Worm (Caenorhabditis elegans) whole organism, late embryonic: ENCODE data around the gene hsp-12.2.
A peak's percentile ranks its signal among the peaks of the same experiment; 100 is the strongest.

Experiments
- C08G9.2 ChIP-seq: sonication (generic microtip); optimal IDR thresholded peaks from 2 replicates; lab custom pipeline; 2016; ENCODE audit warnings: mild to moderate bottlenecking, missing genetic modification characterization, moderate library complexity, missing compliant biosample characterization
- C38D4.7 ChIP-seq: fragments of 200-800 bp; sonication (Bioruptor generic); optimal IDR thresholded peaks from 2 replicates; lab custom pipeline; 2018; ENCODE audit warnings: mild to moderate bottlenecking, missing genetic modification characterization, moderate library complexity, missing compliant biosample characterization
- F13H6.1 ChIP-seq: sonication (generic microtip); optimal IDR thresholded peaks from 2 replicates; lab custom pipeline; 2016; ENCODE audit warnings: missing genetic modification characterization, missing compliant biosample characterization
- K02D7.2 ChIP-seq: sonication (generic microtip); optimal IDR thresholded peaks from 2 replicates; lab custom pipeline; 2017; ENCODE audit warnings: mild to moderate bottlenecking, missing genetic modification characterization, missing compliant biosample characterization
- K09A11.1 ChIP-seq: sonication (generic microtip); optimal IDR thresholded peaks from 2 replicates; lab custom pipeline; 2017; ENCODE audit warnings: antibody characterized with exemption, mild to moderate bottlenecking, missing genetic modification characterization, missing compliant biosample characterization; ENCODE audit not compliant: insufficient read depth
- T23F11.4 ChIP-seq: fragments of 200-800 bp; sonication (Bioruptor generic); optimal IDR thresholded peaks from 2 replicates; lab custom pipeline; 2018; ENCODE audit warnings: mild to moderate bottlenecking, missing genetic modification characterization, missing compliant biosample characterization
- Y22D7AL.16 ChIP-seq: sonication (generic microtip); optimal IDR thresholded peaks from 2 replicates; lab custom pipeline; 2016; ENCODE audit warnings: missing genetic modification characterization, missing compliant biosample characterization
- ama-1 ChIP-seq: fragments of 150-350 bp; optimal IDR thresholded peaks from 2 replicates; lab custom pipeline; 2014
- ceh-14 ChIP-seq: sonication (generic microtip); optimal IDR thresholded peaks from 2 replicates; lab custom pipeline; 2016; ENCODE audit warnings: missing genotype, missing genetic modification characterization, missing compliant biosample characterization
- ceh-19 ChIP-seq: fragments of 200-800 bp; sonication (Bioruptor generic); optimal IDR thresholded peaks from 2 replicates; lab custom pipeline; 2018; ENCODE audit warnings: mild to moderate bottlenecking, missing genetic modification characterization, missing compliant biosample characterization
- ceh-2 ChIP-seq: sonication (generic microtip); optimal IDR thresholded peaks from 2 replicates; lab custom pipeline; 2016; ENCODE audit warnings: missing genotype, missing genetic modification characterization, missing compliant biosample characterization
- ceh-22 ChIP-seq: sonication (generic microtip); optimal IDR thresholded peaks from 2 replicates; lab custom pipeline; 2017; ENCODE audit warnings: missing biosample characterization, missing genetic modification characterization
- ceh-24 ChIP-seq: sonication (generic microtip); optimal IDR thresholded peaks from 2 replicates; lab custom pipeline; 2016; ENCODE audit warnings: mild to moderate bottlenecking, missing genetic modification characterization, missing compliant biosample characterization
- ceh-30 ChIP-seq: fragments of 150-350 bp; optimal IDR thresholded peaks from 2 replicates; lab custom pipeline; 2014; ENCODE audit warnings: missing biosample characterization, missing genetic modification characterization
- ceh-31 ChIP-seq: sonication (generic microtip); optimal IDR thresholded peaks from 2 replicates; lab custom pipeline; 2016; ENCODE audit warnings: missing genetic modification characterization, missing compliant biosample characterization
- ceh-34 ChIP-seq: sonication (generic microtip); optimal IDR thresholded peaks from 2 replicates; lab custom pipeline; 2016; ENCODE audit warnings: mild to moderate bottlenecking, missing genetic modification characterization, missing compliant biosample characterization
- ceh-45 ChIP-seq: fragments of 200-800 bp; sonication (Bioruptor generic); IDR thresholded peaks from 2 replicates; pipeline ENCODE4 v1.3.6; 2022; ENCODE audit warnings: missing genetic modification reagents, missing genetic modification characterization, missing compliant biosample characterization
- elt-2 ChIP-seq: sonication (generic microtip); optimal IDR thresholded peaks from 2 replicates; lab custom pipeline; 2016; ENCODE audit warnings: missing genetic modification reagents, missing genetic modification characterization, missing compliant biosample characterization
- elt-4 ChIP-seq: sonication (generic microtip); optimal IDR thresholded peaks from 2 replicates; lab custom pipeline; 2016; ENCODE audit warnings: missing genetic modification characterization, missing compliant biosample characterization
- ets-4 ChIP-seq: sonication (generic microtip); optimal IDR thresholded peaks from 2 replicates; lab custom pipeline; 2016; ENCODE audit warnings: missing genetic modification characterization, missing compliant biosample characterization
- eyg-1 ChIP-seq: sonication (generic microtip); optimal IDR thresholded peaks from 2 replicates; lab custom pipeline; 2016; ENCODE audit warnings: missing genotype, missing genetic modification characterization, missing compliant biosample characterization
- fax-1 ChIP-seq: sonication (generic microtip); optimal IDR thresholded peaks from 2 replicates; lab custom pipeline; 2016; ENCODE audit warnings: missing genotype, missing genetic modification characterization, missing compliant biosample characterization
- fkh-6 ChIP-seq: sonication (generic microtip); optimal IDR thresholded peaks from 2 replicates; lab custom pipeline; 2016; ENCODE audit warnings: missing genetic modification characterization, missing compliant biosample characterization
- gmeb-2 ChIP-seq: sonication (generic microtip); optimal IDR thresholded peaks from 2 replicates; lab custom pipeline; 2016; ENCODE audit warnings: missing genetic modification characterization, inconsistent platforms, missing compliant biosample characterization
- hlh-15 ChIP-seq: sonication (generic microtip); optimal IDR thresholded peaks from 2 replicates; lab custom pipeline; 2016; ENCODE audit warnings: missing genetic modification characterization, missing compliant biosample characterization
- hlh-30 ChIP-seq: sonication (generic microtip); optimal IDR thresholded peaks from 2 replicates; lab custom pipeline; 2017; ENCODE audit warnings: antibody characterized with exemption, missing genetic modification characterization, missing compliant biosample characterization; ENCODE audit not compliant: insufficient read depth
- hlh-6 ChIP-seq: sonication (generic microtip); optimal IDR thresholded peaks from 2 replicates; lab custom pipeline; 2016; ENCODE audit warnings: missing genotype, missing genetic modification characterization, missing compliant biosample characterization
- hlh-8 ChIP-seq: sonication (generic microtip); optimal IDR thresholded peaks from 2 replicates; lab custom pipeline; 2016; ENCODE audit warnings: missing genotype, missing genetic modification characterization, missing compliant biosample characterization
- lim-6 ChIP-seq: sonication (generic microtip); optimal IDR thresholded peaks from 2 replicates; lab custom pipeline; 2016; ENCODE audit warnings: missing genetic modification characterization, missing compliant biosample characterization
- lin-11 ChIP-seq: fragments of 200-800 bp; sonication (Bioruptor generic); optimal IDR thresholded peaks from 2 replicates; lab custom pipeline; 2018; ENCODE audit warnings: mild to moderate bottlenecking, missing genetic modification characterization, missing compliant biosample characterization
- madf-2 ChIP-seq: sonication (generic microtip); optimal IDR thresholded peaks from 2 replicates; lab custom pipeline; 2017; ENCODE audit warnings: missing genetic modification characterization, missing compliant biosample characterization
- nfya-1 ChIP-seq: sonication (generic microtip); optimal IDR thresholded peaks from 2 replicates; lab custom pipeline; 2017; ENCODE audit warnings: missing genetic modification characterization, mild to moderate bottlenecking, missing compliant biosample characterization, antibody characterized with exemption, moderate library complexity
- nhr-11 ChIP-seq: fragments of 150-350 bp; optimal IDR thresholded peaks from 2 replicates; lab custom pipeline; 2014; ENCODE audit warnings: missing biosample characterization, missing genetic modification characterization
- odd-2 ChIP-seq: sonication (generic microtip); optimal IDR thresholded peaks from 2 replicates; lab custom pipeline; 2017; ENCODE audit warnings: antibody characterized with exemption, mild to moderate bottlenecking, missing genetic modification characterization, missing compliant biosample characterization
- pha-4 ChIP-seq: fragments of 150-350 bp; optimal IDR thresholded peaks from 2 replicates; lab custom pipeline; 2018; ENCODE audit warnings: missing biosample characterization, missing genetic modification reagents, missing genetic modification characterization
- pqm-1 ChIP-seq: sonication (generic microtip); optimal IDR thresholded peaks from 2 replicates; lab custom pipeline; 2016; ENCODE audit warnings: missing genetic modification characterization, missing compliant biosample characterization
- pros-1 ChIP-seq: fragments of 150-350 bp; optimal IDR thresholded peaks from 2 replicates; lab custom pipeline; 2014; ENCODE audit warnings: missing biosample characterization, missing genetic modification reagents, missing genetic modification characterization
- sox-2 ChIP-seq: fragments of 200-800 bp; sonication (Bioruptor generic); IDR thresholded peaks from 2 replicates; pipeline ENCODE4 v1.3.6; 2022; ENCODE audit warnings: missing genetic modification reagents, missing genetic modification characterization, missing compliant biosample characterization
- sox-4 ChIP-seq: sonication (generic microtip); optimal IDR thresholded peaks from 2 replicates; lab custom pipeline; 2017; ENCODE audit warnings: mild to moderate bottlenecking, missing genetic modification characterization, inconsistent platforms, missing compliant biosample characterization
- syd-9 ChIP-seq: sonication (generic microtip); optimal IDR thresholded peaks from 2 replicates; lab custom pipeline; 2016; ENCODE audit warnings: mild to moderate bottlenecking, missing genetic modification characterization, moderate library complexity, missing compliant biosample characterization
- tbx-2 ChIP-seq: sonication (generic microtip); optimal IDR thresholded peaks from 2 replicates; lab custom pipeline; 2016; ENCODE audit warnings: missing genetic modification characterization, missing compliant biosample characterization
- tbx-7 ChIP-seq: sonication (generic microtip); optimal IDR thresholded peaks from 2 replicates; lab custom pipeline; 2016; ENCODE audit warnings: missing genotype, missing genetic modification characterization, missing compliant biosample characterization
- ttx-3 ChIP-seq: sonication (generic microtip); optimal IDR thresholded peaks from 2 replicates; lab custom pipeline; 2016; ENCODE audit warnings: missing genetic modification reagents, missing genetic modification characterization, missing compliant biosample characterization
- unc-3 ChIP-seq, 2 experiments: fragments of 200-800 bp in 1 of 2; sonication (Bioruptor generic) in 1 of 2; sonication (generic microtip) in 1 of 2; conservative IDR thresholded peaks in 1 of 2; optimal IDR thresholded peaks in 1 of 2; 2 replicates each; pipeline versions ENCODE4 v1.3.6 to Lab custom; 2016 to 2022; ENCODE audit warnings: missing compliant biosample characterization in 2 of 2, missing genetic modification characterization in 2 of 2, missing genetic modification reagents in 1 of 2
- unc-42 ChIP-seq: sonication (generic microtip); optimal IDR thresholded peaks from 2 replicates; lab custom pipeline; 2016; ENCODE audit warnings: missing genotype, missing genetic modification characterization, missing compliant biosample characterization
- unc-55 ChIP-seq: sonication (generic microtip); optimal IDR thresholded peaks from 2 replicates; lab custom pipeline; 2017; ENCODE audit warnings: missing biosample characterization, missing genetic modification reagents, missing genetic modification characterization
- zip-5 ChIP-seq: sonication (generic microtip); optimal IDR thresholded peaks from 2 replicates; lab custom pipeline; 2016; ENCODE audit warnings: missing genetic modification characterization, missing compliant biosample characterization
- ztf-16 ChIP-seq: sonication (generic microtip); optimal IDR thresholded peaks from 2 replicates; lab custom pipeline; 2017; ENCODE audit warnings: missing genetic modification characterization, missing compliant biosample characterization

hsp-12.2 gene

DNA sequence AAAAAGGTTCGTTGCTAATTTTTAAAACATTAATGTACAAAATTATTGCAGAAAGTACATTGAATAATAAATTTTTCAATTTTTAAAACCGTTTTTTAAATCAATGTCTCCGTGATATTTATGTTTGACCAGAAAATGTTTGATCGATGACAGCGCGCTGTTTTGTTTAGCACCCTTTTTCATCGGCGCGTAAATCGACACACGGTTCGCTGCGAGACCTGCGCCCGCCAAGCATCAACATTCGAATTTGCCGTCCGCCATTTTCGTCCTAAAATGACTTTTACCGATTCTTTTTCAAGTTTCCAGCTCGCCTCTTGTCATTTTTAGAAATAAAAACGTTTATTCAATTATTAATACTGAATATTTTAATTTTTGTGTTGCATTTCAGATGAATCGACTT is 36.9 kb upstream of the hsp-12.2 start, which contains the start of gene plk-1:
Gene plk-1 (plus strand): TSS at position 389 of the 400 bp plus-strand sequence.
- no peak for TF ChIP-seq eyg-1 (tag; lab: Kevin White, UChicago)
- TF ChIP-seq pqm-1: no peak
- no peak for TF ChIP-seq hlh-8 (tag; lab: Kevin White, UChicago)
- TF ChIP-seq pros-1 (tag; lab: Kevin White, UChicago): no peak
- TF ChIP-seq nfya-1: peak; percentile 26
- TF ChIP-seq ama-1 (lab: Kevin White, UChicago): no peak
- TF ChIP-seq Y22D7AL.16: no peak

DNA sequence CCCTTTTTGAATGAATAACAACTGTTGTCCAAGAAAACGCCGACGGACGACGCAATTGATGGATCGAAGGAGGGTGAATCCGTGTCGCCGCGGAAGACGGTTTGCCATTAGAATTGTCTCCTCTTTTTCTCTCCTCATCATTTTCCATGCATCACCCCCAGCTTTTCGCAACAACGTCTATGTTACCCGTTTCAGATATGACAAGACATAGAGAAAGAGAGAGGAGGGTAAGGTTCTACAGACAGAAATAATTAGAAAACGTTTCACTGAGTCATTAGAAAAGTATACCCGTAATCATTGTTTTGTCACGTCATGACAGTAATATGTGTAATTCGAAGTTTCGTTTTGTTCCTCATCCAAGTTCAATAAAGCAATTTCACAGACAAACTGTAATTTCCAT is 32.1 kb upstream of the hsp-12.2 start:
- TF ChIP-seq unc-42 (tag; lab: Kevin White, UChicago): no peak
- TF ChIP-seq ets-4 (tag; lab: Kevin White, UChicago): no peak
- no peak for TF ChIP-seq ceh-2 (tag; lab: Kevin White, UChicago)
- TF ChIP-seq ttx-3 (tag; lab: Kevin White, UChicago): no peak
- no peak for TF ChIP-seq K02D7.2 (tag; lab: Kevin White, UChicago)
- TF ChIP-seq ceh-30: no peak
- no peak for TF ChIP-seq C38D4.7 (GFP tag; lab: Kevin White, UChicago)
- TF ChIP-seq F13H6.1 (tag; lab: Kevin White, UChicago): no peak
- no peak for TF ChIP-seq fkh-6 (tag; lab: Kevin White, UChicago)

DNA sequence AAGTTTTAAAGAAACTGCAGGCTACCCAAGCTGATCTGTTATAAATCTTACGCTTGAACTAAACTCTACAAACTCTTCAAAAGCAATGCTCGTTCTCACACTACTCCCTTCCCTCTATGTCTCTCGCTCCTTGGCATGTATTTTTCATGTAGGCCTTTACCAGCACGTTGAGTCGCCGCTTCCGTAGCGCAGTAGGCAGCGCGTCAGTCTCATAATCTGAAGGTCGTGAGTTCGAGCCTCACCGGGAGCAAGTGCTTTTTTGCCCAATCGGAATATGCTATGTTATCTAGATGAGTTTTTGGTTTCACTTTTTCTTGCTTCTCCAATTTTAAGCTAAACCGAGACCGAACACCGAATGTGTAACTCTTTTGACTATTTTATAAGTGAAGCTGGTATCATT is 31.4 kb upstream of the hsp-12.2 start:
- TF ChIP-seq odd-2 (tag; lab: Kevin White, UChicago) (peak; percentile 40), ceh-45 (peak; percentile 86), hlh-15 (peak; percentile 1), madf-2 (tag; lab: Kevin White, UChicago) (peak; percentile 65), pha-4 (tag; lab: Kevin White, UChicago) (no peak), elt-4 (tag; lab: Kevin White, UChicago) (no peak), unc-42 (tag; lab: Kevin White, UChicago) (peak; percentile 53), fax-1 (tag; lab: Kevin White, UChicago) (peak; percentile 40), elt-2 (tag; lab: Kevin White, UChicago) (peak; percentile 71), ceh-22 (no peak), hlh-30 (no peak), ceh-19 (GFP tag; lab: Kevin White, UChicago) (peak; percentile 71), hlh-8 (tag; lab: Kevin White, UChicago) (peak; percentile 17), gmeb-2 (tag; lab: Kevin White, UChicago) (peak; percentile 53), F13H6.1 (tag; lab: Kevin White, UChicago) (peak; percentile 53), T23F11.4 (GFP tag; lab: Kevin White, UChicago) (peak; percentile 70), sox-4 (tag; lab: Kevin White, UChicago) (peak; percentile 67), ceh-34 (peak; percentile 79), pros-1 (tag; lab: Kevin White, UChicago) (peak; percentile 34), ceh-24 (tag; lab: Kevin White, UChicago) (peak; percentile 35), ets-4 (tag; lab: Kevin White, UChicago) (no peak), hlh-6 (tag; lab: Kevin White, UChicago) (peak; percentile 83), unc-3 (GFP tag; conservative IDR thresholded peaks at IDR 0.05; lab: Robert Waterston, UW) (0 out of 2 replicates have a peak, but pooled peaks have one; percentile 42), unc-3 (tag; optimal IDR thresholded peaks at IDR 0.05; lab: Kevin White, UChicago) (peak; percentile 56), ztf-16 (tag; lab: Kevin White, UChicago) (peak; percentile 46), lim-6 (no peak), ceh-14 (tag; lab: Kevin White, UChicago) (peak; percentile 69), lin-11 (tag; lab: Kevin White, UChicago) (peak; percentile 71), ceh-31 (tag; lab: Kevin White, UChicago) (peak; percentile 33), C08G9.2 (tag; lab: Kevin White, UChicago) (peak; percentile 72), zip-5 (tag; lab: Kevin White, UChicago) (peak; percentile 36), C38D4.7 (GFP tag; lab: Kevin White, UChicago) (peak; percentile 76), nhr-11 (no peak), tbx-7 (peak; percentile 32), tbx-2 (tag; lab: Kevin White, UChicago) (peak; percentile 76), unc-55 (GFP tag; lab: Kevin White, UChicago) (no peak), K09A11.1 (tag; lab: Kevin White, UChicago) (peak; percentile 53), ceh-2 (tag; lab: Kevin White, UChicago) (peak; percentile 35), syd-9 (tag; lab: Kevin White, UChicago) (peak; percentile 49), sox-2 (peak; percentile 67)
